Worm (Caenorhabditis elegans): Measurements from ENCODE around the gene pals-29.
A peak's percentile ranks its signal among the peaks of the same experiment; 100 is the strongest.

pals-29 gene

DNA sequence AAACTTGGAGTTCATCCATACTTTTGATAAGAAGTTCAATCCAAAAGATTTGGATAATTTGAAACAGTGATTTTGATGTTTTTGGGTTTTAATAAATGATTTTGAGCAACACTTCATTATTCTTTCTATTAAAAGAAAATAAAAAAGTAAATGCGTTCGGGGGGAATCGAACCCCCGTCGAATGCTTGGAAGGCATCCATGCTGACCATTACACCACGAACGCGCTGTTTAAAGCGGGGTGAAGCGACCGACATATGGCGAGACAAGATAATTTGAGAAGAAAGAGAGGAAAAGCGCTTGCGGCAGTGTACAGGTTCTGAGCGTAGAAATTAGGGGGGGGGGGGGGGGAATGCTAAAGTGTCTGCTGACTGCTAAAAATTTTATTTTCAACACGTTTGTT lies 34.1 kb upstream of the pals-29 start (continued):
- TF ChIP-seq elt-2 (tag; optimal IDR thresholded peaks at IDR 0.05): peak; percentile 62
- peak; percentile 39 for TF ChIP-seq ceh-34 (tag; optimal IDR thresholded peaks at IDR 0.05)
- TF ChIP-seq ceh-31 (tag; optimal IDR thresholded peaks at IDR 0.05): peak; percentile 4
- TF ChIP-seq Y22D7AL.16 (tag; optimal IDR thresholded peaks at IDR 0.05): peak; percentile 55
- peak; percentile 13 for TF ChIP-seq npax-4 (tag; optimal IDR thresholded peaks at IDR 0.05)
- peak; percentile 56 for TF ChIP-seq C38D4.7 (GFP tag; optimal IDR thresholded peaks at IDR 0.05)
- 0 out of 2 replicates have a peak, but pooled peaks have one; percentile 21 for TF ChIP-seq ceh-45 (GFP tag; IDR thresholded peaks at IDR 0.05)
- no peak for TF ChIP-seq nhr-232 (tag; optimal IDR thresholded peaks at IDR 0.05)
- TF ChIP-seq pqm-1 (tag; optimal IDR thresholded peaks at IDR 0.05): no peak
- peak; percentile 11 for TF ChIP-seq nfya-1 (tag; optimal IDR thresholded peaks at IDR 0.05)
- no peak for TF ChIP-seq gmeb-2 (tag; optimal IDR thresholded peaks at IDR 0.05)
- peak; percentile 54 for TF ChIP-seq ztf-16 (tag; optimal IDR thresholded peaks at IDR 0.05)
- no peak for TF ChIP-seq C08G9.2 (tag; optimal IDR thresholded peaks at IDR 0.05)
- TF ChIP-seq ceh-24 (tag; optimal IDR thresholded peaks at IDR 0.05): no peak
- TF ChIP-seq K02D7.2 (tag; optimal IDR thresholded peaks at IDR 0.05): peak; percentile 48
- TF ChIP-seq F13H6.1 (tag; optimal IDR thresholded peaks at IDR 0.05): no peak
- no peak for TF ChIP-seq unc-42 (tag; optimal IDR thresholded peaks at IDR 0.05)
- peak; percentile 7 for TF ChIP-seq unc-86 (tag; optimal IDR thresholded peaks at IDR 0.05)
- no peak for TF ChIP-seq sox-4 (tag; optimal IDR thresholded peaks at IDR 0.05)
- no peak for TF ChIP-seq madf-2 (tag; optimal IDR thresholded peaks at IDR 0.05)
- TF ChIP-seq ceh-6 (GFP tag; optimal IDR thresholded peaks at IDR 0.05): peak; percentile 49

- TF ChIP-seq ceh-18 (tag; optimal IDR thresholded peaks at IDR 0.05): no peak
- no peak for TF ChIP-seq eyg-1 (tag; optimal IDR thresholded peaks at IDR 0.05)
- TF ChIP-seq fkh-6 (tag; optimal IDR thresholded peaks at IDR 0.05): no peak
- no peak for TF ChIP-seq odd-2 (tag; optimal IDR thresholded peaks at IDR 0.05)
- TF ChIP-seq ceh-19 (GFP tag; optimal IDR thresholded peaks at IDR 0.05): no peak
- TF ChIP-seq fkh-10 (GFP tag; optimal IDR thresholded peaks at IDR 0.05): no peak
Observed at ce11 chrIV:14574282-14574869, 32.0 kb upstream of the pals-29 start, which contains the start of the genes Y57G11B.3 and Y57G11B.5. TSS of gene Y57G11B.3 (minus strand) at chrIV:14574382. TSS of gene Y57G11B.5 (plus strand) at chrIV:14574819.

- TF ChIP-seq K09A11.1 (tag; optimal IDR thresholded peaks at IDR 0.05; ENCODE audit: insufficient read depth): no peak
- no peak for TF ChIP-seq F13H6.1 (tag; optimal IDR thresholded peaks at IDR 0.05)
- TF ChIP-seq tbx-2 (tag; optimal IDR thresholded peaks at IDR 0.05): no peak
- TF ChIP-seq nfya-1 (tag; optimal IDR thresholded peaks at IDR 0.05): peak; percentile 85
Observed at ce11 chrIV:14573068-14573467, 30.7 kb upstream of the pals-29 start.

DNA sequence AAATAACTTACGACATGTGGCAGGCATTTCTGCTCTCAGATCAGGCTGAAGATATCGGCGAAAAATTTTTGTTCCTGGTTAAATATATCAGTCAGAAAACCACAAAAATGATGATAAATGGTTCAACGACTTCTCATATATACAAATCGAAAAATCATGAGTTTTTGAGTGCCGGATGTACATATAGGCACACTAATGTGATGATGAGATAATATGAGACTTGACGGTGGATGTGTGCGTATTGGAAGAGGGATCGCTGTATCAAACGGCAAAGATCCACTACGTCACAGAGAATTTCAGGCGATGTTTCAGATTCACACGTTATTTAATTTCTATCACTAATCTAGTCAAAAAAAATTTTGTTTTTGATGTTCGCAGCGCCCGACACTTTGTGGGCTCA lies 30.2 kb upstream of the pals-29 start, which contains the start of gene glb-34:
Gene glb-34 (minus strand): TSS at position 101 of the 400 bp plus-strand sequence.
- TF ChIP-seq ceh-24 (tag; optimal IDR thresholded peaks at IDR 0.05) (no peak), sox-4 (tag; optimal IDR thresholded peaks at IDR 0.05) (no peak)

DNA sequence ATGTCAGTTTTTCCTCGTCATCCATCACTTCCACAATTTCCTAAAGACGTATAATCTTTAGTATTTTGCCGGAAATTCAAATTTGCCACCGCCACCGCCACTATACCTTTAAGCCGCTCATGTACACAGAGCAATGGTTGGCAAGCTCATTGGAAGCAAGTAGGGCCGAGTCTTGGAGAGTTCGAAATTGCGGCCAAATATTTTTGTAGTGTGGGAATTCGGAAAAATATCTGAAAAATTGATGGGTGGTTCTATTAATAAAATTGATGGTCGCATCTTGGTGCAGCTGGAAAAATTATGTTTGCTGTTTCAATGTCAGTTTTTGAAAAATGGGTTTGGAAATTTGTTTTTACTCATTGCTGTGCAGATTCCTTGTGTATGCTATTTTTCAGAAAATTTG lies 29.2 kb upstream of the pals-29 start:
- no peak for TF ChIP-seq pax-1 (tag; optimal IDR thresholded peaks at IDR 0.05)
- TF ChIP-seq ceh-6 (GFP tag; optimal IDR thresholded peaks at IDR 0.05): no peak
- no peak for TF ChIP-seq unc-3 (GFP tag; conservative IDR thresholded peaks at IDR 0.05)
- no peak for TF ChIP-seq unc-3 (tag; optimal IDR thresholded peaks at IDR 0.05)
- no peak for TF ChIP-seq sox-2 (GFP tag; IDR thresholded peaks at IDR 0.05)
- TF ChIP-seq hlh-30 (tag; optimal IDR thresholded peaks at IDR 0.05; ENCODE audit: insufficient read depth): no peak
- no peak for TF ChIP-seq hlh-8 (tag; optimal IDR thresholded peaks at IDR 0.05)
- TF ChIP-seq tbx-7 (tag; optimal IDR thresholded peaks at IDR 0.05): no peak
- TF ChIP-seq ztf-16 (tag; optimal IDR thresholded peaks at IDR 0.05): no peak
- no peak for TF ChIP-seq fax-1 (tag; optimal IDR thresholded peaks at IDR 0.05)
- TF ChIP-seq unc-42 (tag; optimal IDR thresholded peaks at IDR 0.05): no peak
- TF ChIP-seq rnt-1 (tag; optimal IDR thresholded peaks at IDR 0.05): no peak
- no peak for TF ChIP-seq hlh-13 (GFP tag; optimal IDR thresholded peaks at IDR 0.05)
- no peak for TF ChIP-seq nfya-1 (tag; optimal IDR thresholded peaks at IDR 0.05)
- no peak for TF ChIP-seq ceh-31 (tag; optimal IDR thresholded peaks at IDR 0.05)
- no peak for TF ChIP-seq ahr-1 (tag; optimal IDR thresholded peaks at IDR 0.05)
- TF ChIP-seq ceh-18 (tag; optimal IDR thresholded peaks at IDR 0.05): no peak
- TF ChIP-seq ceh-9 (tag; optimal IDR thresholded peaks at IDR 0.05): no peak
- TF ChIP-seq ceh-19 (GFP tag; optimal IDR thresholded peaks at IDR 0.05): no peak
- TF ChIP-seq fkh-6 (tag; optimal IDR thresholded peaks at IDR 0.05): no peak
